Fruit fly (Drosophila melanogaster) whole organism, prepupa: ENCODE measurements around the gene CG43658.

Experiments used
- Blimp-1 ChIP-seq: fragments of 200-800 bp; sonication (Bioruptor generic); optimal IDR thresholded peaks from 3 replicates; lab custom pipeline; 2017; ENCODE audit warnings: missing biosample characterization, missing genetic modification characterization, mild to moderate bottlenecking, moderate library complexity, missing genetic modification reagents
- CG10669 ChIP-seq: fragments of 200-800 bp; sonication (Bioruptor generic); optimal IDR thresholded peaks from 3 replicates; lab custom pipeline; 2018; ENCODE audit warnings: missing biosample characterization, mild to moderate bottlenecking, missing genetic modification characterization, moderate library complexity
- CG11294 ChIP-seq: fragments of 200-800 bp; sonication (Bioruptor generic); IDR thresholded peaks from 2 replicates; pipeline ENCODE4 v1.3.6; 2022; ENCODE audit warnings: missing biosample characterization, missing genetic modification characterization
- CG11902 ChIP-seq: fragments of 200-800 bp; sonication (Bioruptor generic); optimal IDR thresholded peaks from 3 replicates; lab custom pipeline; 2016; ENCODE audit warnings: missing biosample characterization, missing genetic modification characterization
- CG15336 ChIP-seq: fragments of 200-800 bp; sonication (Bioruptor generic); IDR thresholded peaks from 2 replicates; pipeline ENCODE4 v1.3.6; 2022; ENCODE audit warnings: missing biosample characterization, missing genetic modification characterization
- CG16779 ChIP-seq: fragments of 200-800 bp; sonication (Bioruptor generic); optimal IDR thresholded peaks from 3 replicates; lab custom pipeline; 2017; ENCODE audit warnings: missing biosample characterization, mild to moderate bottlenecking, missing genetic modification characterization
- CG3032 ChIP-seq: fragments of 200-800 bp; optimal IDR thresholded peaks from 2 replicates; lab custom pipeline; 2019; ENCODE audit warnings: missing biosample characterization, mild to moderate bottlenecking, missing genetic modification characterization, moderate library complexity
- CG31627 ChIP-seq: fragments of 200-800 bp; sonication (Bioruptor generic); optimal IDR thresholded peaks from 3 replicates; lab custom pipeline; 2016; ENCODE audit warnings: missing biosample characterization, missing genetic modification characterization
- CG32006 ChIP-seq: fragments of 200-800 bp; sonication (Bioruptor generic); optimal IDR thresholded peaks from 3 replicates; lab custom pipeline; 2017; ENCODE audit warnings: missing biosample characterization, mild to moderate bottlenecking, missing genetic modification characterization
- CG34406 ChIP-seq: fragments of 200-800 bp; sonication (Bioruptor generic); optimal IDR thresholded peaks from 3 replicates; lab custom pipeline; 2016; ENCODE audit warnings: missing biosample characterization, missing genetic modification characterization
- CG3919 ChIP-seq: fragments of 200-800 bp; sonication (Bioruptor generic); optimal IDR thresholded peaks from 3 replicates; lab custom pipeline; 2016; ENCODE audit warnings: missing biosample characterization, missing genetic modification characterization
- CG4318 ChIP-seq: fragments of 200-800 bp; sonication (Bioruptor generic); optimal IDR thresholded peaks from 3 replicates; lab custom pipeline; 2017; ENCODE audit warnings: missing biosample characterization, mild to moderate bottlenecking, missing genetic modification characterization
- CG6163 ChIP-seq: fragments of 200-800 bp; sonication (Bioruptor generic); IDR thresholded peaks from 3 replicates; pipeline ENCODE4 v1.3.6; 2022; ENCODE audit warnings: missing biosample characterization, missing genetic modification characterization
- CG6276 ChIP-seq: fragments of 200-800 bp; sonication (Bioruptor generic); optimal IDR thresholded peaks from 2 replicates; lab custom pipeline; 2017; ENCODE audit warnings: missing biosample characterization, mild to moderate bottlenecking, missing genetic modification characterization
- CG7368 ChIP-seq: fragments of 200-800 bp; sonication (Bioruptor generic); optimal IDR thresholded peaks from 3 replicates; lab custom pipeline; 2016; ENCODE audit warnings: missing biosample characterization, missing genetic modification characterization
- CG8119 ChIP-seq: fragments of 200-800 bp; sonication (Bioruptor generic); IDR thresholded peaks from 3 replicates; pipeline ENCODE4 v1.3.6; 2022; ENCODE audit warnings: missing biosample characterization, missing genetic modification characterization
- CG8319 ChIP-seq: fragments of 200-800 bp; sonication (Bioruptor generic); optimal IDR thresholded peaks from 3 replicates; lab custom pipeline; 2016; ENCODE audit warnings: missing biosample characterization, missing genetic modification characterization
- CG8632 ChIP-seq: fragments of 200-800 bp; sonication (Bioruptor generic); optimal IDR thresholded peaks from 3 replicates; lab custom pipeline; 2016; ENCODE audit warnings: missing biosample characterization, missing genetic modification characterization
- CG9139 ChIP-seq: fragments of 200-800 bp; sonication (Bioruptor generic); optimal IDR thresholded peaks from 3 replicates; lab custom pipeline; 2017; ENCODE audit warnings: missing biosample characterization, mild to moderate bottlenecking, missing genetic modification characterization
- Eip78C ChIP-seq: fragments of 200-800 bp; sonication (Bioruptor generic); peaks from one replicate; lab custom pipeline; 2016; ENCODE audit warnings: missing biosample characterization, missing genetic modification characterization
- Eip93F ChIP-seq: fragments of 200-800 bp; sonication (Bioruptor generic); optimal IDR thresholded peaks from 2 replicates; lab custom pipeline; 2016; ENCODE audit warnings: missing biosample characterization, mild to moderate bottlenecking, missing genetic modification characterization
- Ets21C ChIP-seq: fragments of 200-800 bp; sonication (Bioruptor generic); optimal IDR thresholded peaks from 3 replicates; lab custom pipeline; 2016; ENCODE audit warnings: missing biosample characterization, missing genetic modification characterization
- Ets96B ChIP-seq: fragments of 200-800 bp; optimal IDR thresholded peaks from 2 replicates; lab custom pipeline; 2019; ENCODE audit warnings: missing biosample characterization, mild to moderate bottlenecking, missing genetic modification characterization, moderate library complexity
- Gug ChIP-seq: fragments of 200-800 bp; sonication (Bioruptor generic); IDR thresholded peaks from 2 replicates; pipeline ENCODE4 v1.3.6; 2022; ENCODE audit warnings: missing biosample characterization, missing genetic modification characterization
- Hr38 ChIP-seq: sonication (Bioruptor generic); optimal IDR thresholded peaks from 2 replicates; lab custom pipeline; 2016; ENCODE audit warnings: missing biosample characterization, missing genetic modification characterization
- Hr39 ChIP-seq: fragments of 200-800 bp; sonication (Bioruptor generic); optimal IDR thresholded peaks from 2 replicates; lab custom pipeline; 2016; ENCODE audit warnings: missing biosample characterization, missing genetic modification characterization
- Hr4 ChIP-seq: fragments of 200-800 bp; sonication (Bioruptor generic); optimal IDR thresholded peaks from 3 replicates; lab custom pipeline; 2016; ENCODE audit warnings: missing biosample characterization, missing genetic modification characterization
- Met ChIP-seq: fragments of 200-800 bp; sonication (Bioruptor generic); optimal IDR thresholded peaks from 3 replicates; lab custom pipeline; 2016; ENCODE audit warnings: missing biosample characterization, missing genetic modification characterization
- OdsH ChIP-seq: fragments of 200-800 bp; sonication (Bioruptor generic); optimal IDR thresholded peaks from 3 replicates; lab custom pipeline; 2016; ENCODE audit warnings: missing biosample characterization, missing genetic modification characterization
- Smox ChIP-seq: fragments of 200-800 bp; sonication (Bioruptor generic); optimal IDR thresholded peaks from 3 replicates; lab custom pipeline; 2016; ENCODE audit warnings: missing biosample characterization, missing genetic modification characterization
- Sox102F ChIP-seq: fragments of 200-800 bp; sonication (Bioruptor generic); optimal IDR thresholded peaks from 2 replicates; lab custom pipeline; 2016; ENCODE audit warnings: missing biosample characterization, mild to moderate bottlenecking, missing genetic modification characterization
- Sox14 ChIP-seq: fragments of 200-800 bp; sonication (Bioruptor generic); optimal IDR thresholded peaks from 3 replicates; lab custom pipeline; 2016; ENCODE audit warnings: missing biosample characterization, missing genetic modification characterization
- acj6 ChIP-seq: fragments of 200-800 bp; sonication (Bioruptor generic); optimal IDR thresholded peaks from 3 replicates; lab custom pipeline; 2016; ENCODE audit warnings: missing biosample characterization, missing genetic modification characterization
- dac ChIP-seq: fragments of 200-800 bp; sonication (Bioruptor generic); optimal IDR thresholded peaks from 2 replicates; lab custom pipeline; 2017; ENCODE audit warnings: missing biosample characterization, mild to moderate bottlenecking, missing genetic modification characterization
- dsx ChIP-seq: fragments of 200-800 bp; optimal IDR thresholded peaks from 3 replicates; lab custom pipeline; 2019; ENCODE audit warnings: missing biosample characterization, mild to moderate bottlenecking, missing genetic modification characterization, moderate library complexity; ENCODE audit not compliant: poor library complexity, severe bottlenecking
- eg ChIP-seq: fragments of 200-800 bp; sonication (Bioruptor generic); IDR thresholded peaks from 3 replicates; pipeline ENCODE4 v1.3.6; 2022; ENCODE audit warnings: missing biosample characterization, missing genetic modification characterization
- esn ChIP-seq: fragments of 200-800 bp; sonication (Bioruptor generic); optimal IDR thresholded peaks from 2 replicates; lab custom pipeline; 2016; ENCODE audit warnings: missing biosample characterization, mild to moderate bottlenecking, missing genetic modification characterization, moderate library complexity
- fd59A ChIP-seq: fragments of 200-800 bp; sonication (Bioruptor generic); optimal IDR thresholded peaks from 2 replicates; lab custom pipeline; 2017; ENCODE audit warnings: missing biosample characterization, mild to moderate bottlenecking, missing genetic modification characterization, missing genetic modification reagents
- fd85E ChIP-seq: fragments of 200-800 bp; sonication (Bioruptor generic); optimal IDR thresholded peaks from 3 replicates; lab custom pipeline; 2016; ENCODE audit warnings: missing biosample characterization, missing genetic modification characterization
- lz ChIP-seq: fragments of 200-800 bp; sonication (Bioruptor generic); optimal IDR thresholded peaks from 3 replicates; lab custom pipeline; 2016; ENCODE audit warnings: missing biosample characterization, missing genetic modification characterization
- net ChIP-seq: fragments of 200-800 bp; sonication (Bioruptor generic); optimal IDR thresholded peaks from 3 replicates; lab custom pipeline; 2016; ENCODE audit warnings: missing biosample characterization, missing genetic modification characterization
- pdm3 ChIP-seq: fragments of 200-800 bp; sonication (Bioruptor generic); optimal IDR thresholded peaks from 3 replicates; lab custom pipeline; 2016; ENCODE audit warnings: missing biosample characterization, missing genetic modification characterization
- salr ChIP-seq, 2 experiments: fragments of 200-800 bp; sonication (Bioruptor generic); optimal IDR thresholded peaks; 3 replicates each; lab custom pipeline; 2016 to 2018; ENCODE audit warnings: missing biosample characterization in 2 of 2, missing genetic modification characterization in 2 of 2, mild to moderate bottlenecking in 1 of 2
- spab ChIP-seq: fragments of 200-800 bp; sonication (Bioruptor generic); optimal IDR thresholded peaks from 2 replicates; lab custom pipeline; 2017; ENCODE audit warnings: missing biosample characterization, mild to moderate bottlenecking, missing genetic modification characterization, missing genetic modification reagents
- ss ChIP-seq, 2 experiments: fragments of 200-800 bp; sonication (Bioruptor generic); optimal IDR thresholded peaks; 2 replicates in 1 of 2; 3 replicates in 1 of 2; lab custom pipeline; 2017 to 2018; ENCODE audit warnings: mild to moderate bottlenecking in 2 of 2, missing biosample characterization in 2 of 2, missing genetic modification characterization in 2 of 2, moderate library complexity in 1 of 2
- svp ChIP-seq: fragments of 200-800 bp; sonication (Bioruptor generic); peaks from one replicate; lab custom pipeline; 2016; ENCODE audit warnings: missing biosample characterization, missing genetic modification characterization
- topi ChIP-seq: fragments of 200-800 bp; sonication (Bioruptor generic); optimal IDR thresholded peaks from 3 replicates; lab custom pipeline; 2016; ENCODE audit warnings: missing biosample characterization, missing genetic modification characterization
- vri ChIP-seq: fragments of 200-800 bp; sonication (Bioruptor generic); optimal IDR thresholded peaks from 3 replicates; lab custom pipeline; 2016; ENCODE audit warnings: missing biosample characterization, mild to moderate bottlenecking, missing genetic modification characterization

Gene CG43658

DNA sequence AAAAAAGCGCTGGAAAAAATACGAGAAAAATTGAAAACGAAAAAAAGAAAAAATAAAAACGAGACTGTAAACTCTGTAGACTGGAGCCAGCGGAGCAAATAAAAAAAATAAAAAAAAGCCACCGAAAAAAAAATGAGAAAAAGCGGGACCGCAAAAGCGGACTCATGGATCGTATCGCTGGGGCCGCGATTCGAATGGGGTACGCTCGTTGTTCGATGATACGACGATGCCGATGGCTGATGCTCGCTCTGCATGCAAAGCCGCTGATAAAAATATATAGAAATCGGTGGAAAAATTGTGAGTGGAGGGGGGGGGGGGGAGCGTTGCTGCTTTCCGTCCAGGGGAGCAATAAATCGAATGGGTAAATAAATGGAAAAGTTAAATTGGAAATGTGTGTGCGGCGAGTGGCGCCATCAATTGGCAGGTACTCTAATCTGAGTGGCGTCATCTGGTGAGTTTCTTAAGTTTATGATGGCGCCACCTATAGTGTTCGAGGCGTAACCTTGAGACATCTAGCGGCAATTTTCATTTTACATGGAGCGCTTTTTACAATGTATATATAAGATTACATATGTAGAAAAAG lies 29.3 kb downstream of the CG43658 start (continued):
- TF ChIP-seq CG10669 (peak; percentile 89), spab (GFP tag; lab: Kevin White, UChicago) (peak; percentile 98), CG7368 (GFP tag; lab: Kevin White, UChicago) (peak; percentile 94), Met (GFP tag; lab: Kevin White, UChicago) (peak; percentile 83), CG3032 (tag; lab: Kevin White, UChicago) (peak; percentile 93), CG8319 (GFP tag; lab: Kevin White, UChicago) (peak; percentile 89), svp (GFP tag; lab: Kevin White, UChicago) (peak; percentile 95), dac (GFP tag; lab: Kevin White, UChicago) (peak; percentile 93), CG11902 (GFP tag; lab: Kevin White, UChicago) (peak; percentile 53)

dm6 chrX:17524426-17524825 lies 36.6 kb downstream of the CG43658 start:
- no peak for TF ChIP-seq CG31627
- peak; percentile 17 for TF ChIP-seq CG3032 (tag; lab: Kevin White, UChicago)
- no peak for TF ChIP-seq Ets21C (GFP tag; lab: Kevin White, UChicago)
- TF ChIP-seq CG9139 (GFP tag; lab: Kevin White, UChicago), result no peak
- TF ChIP-seq CG16779 (tag; lab: Kevin White, UChicago), result no peak
- TF ChIP-seq CG7368 (GFP tag; lab: Kevin White, UChicago), result no peak
- no peak for TF ChIP-seq Hr38 (GFP tag; lab: Kevin White, UChicago)
- TF ChIP-seq fd59A (GFP tag; lab: Kevin White, UChicago), result no peak
- TF ChIP-seq OdsH (GFP tag; lab: Kevin White, UChicago), result peak; percentile 23
- TF ChIP-seq CG4318 (GFP tag; lab: Kevin White, UChicago), result peak; percentile 40
- no peak for TF ChIP-seq Ets96B (tag; lab: Kevin White, UChicago)
- TF ChIP-seq CG32006 (GFP tag; lab: Kevin White, UChicago), result peak; percentile 66
- peak; percentile 6 for TF ChIP-seq spab (GFP tag; lab: Kevin White, UChicago)
- peak; percentile 26 for TF ChIP-seq acj6 (GFP tag; lab: Kevin White, UChicago)
- no peak for TF ChIP-seq Sox14 (GFP tag; lab: Kevin White, UChicago)
- TF ChIP-seq Met (GFP tag; lab: Kevin White, UChicago), result no peak
- TF ChIP-seq dsx, result no peak
- peak; percentile 63 for TF ChIP-seq CG6276 (GFP tag; lab: Kevin White, UChicago)
- no peak for TF ChIP-seq svp (GFP tag; lab: Kevin White, UChicago)
- TF ChIP-seq Gug (GFP tag; lab: Robert Waterston, UW), result no peak
- TF ChIP-seq esn, result no peak
- peak; percentile 35; the same call in 1 of the 3 replicates for TF ChIP-seq eg
- TF ChIP-seq CG11294 (GFP tag; lab: Robert Waterston, UW), result no peak; the same call in 1 of the 2 replicates
- no peak for TF ChIP-seq Eip93F (GFP tag; lab: Kevin White, UChicago)
- no peak for TF ChIP-seq CG6163 (GFP tag; lab: Robert Waterston, UW)
- TF ChIP-seq dac (GFP tag; lab: Kevin White, UChicago), result no peak
- peak; percentile 42 for TF ChIP-seq pdm3
- TF ChIP-seq CG8319 (GFP tag; lab: Kevin White, UChicago), result no peak
- no peak for TF ChIP-seq CG34406
- peak; percentile 8 for TF ChIP-seq CG10669
- TF ChIP-seq Blimp-1 (GFP tag; lab: Kevin White, UChicago), result no peak
- no peak for TF ChIP-seq ss (GFP tag; optimal IDR thresholded peaks at IDR 0.05; lab: Kevin White, UChicago)
- peak; percentile 65 for TF ChIP-seq CG15336 (GFP tag; lab: Robert Waterston, UW)
- no peak for TF ChIP-seq fd85E (GFP tag; lab: Kevin White, UChicago)
- TF ChIP-seq Hr4 (GFP tag; lab: Kevin White, UChicago), result peak; percentile 59
- no peak for TF ChIP-seq Hr39 (GFP tag; lab: Kevin White, UChicago)
- TF ChIP-seq topi (GFP tag; lab: Kevin White, UChicago), result no peak
- TF ChIP-seq CG3919, result no peak
- TF ChIP-seq net (GFP tag; lab: Kevin White, UChicago), result peak; percentile 22
- TF ChIP-seq Sox102F (GFP tag; lab: Kevin White, UChicago), result no peak
- no peak for TF ChIP-seq vri
- peak; percentile 62 for TF ChIP-seq CG8119
- peak; percentile 23 for TF ChIP-seq Eip78C (GFP tag; lab: Kevin White, UChicago)
- peak in 1 of 2 experiments; percentile 26 for TF ChIP-seq salr (GFP tag; optimal IDR thresholded peaks at IDR 0.05; lab: Kevin White, UChicago)
- no peak for TF ChIP-seq Smox (GFP tag; lab: Kevin White, UChicago)
- TF ChIP-seq lz (GFP tag; lab: Kevin White, UChicago), result no peak
- TF ChIP-seq CG8632 (GFP tag; lab: Kevin White, UChicago), result no peak
